Fruit fly (Drosophila melanogaster): ENCODE results near the gene CG42324.
A peak's percentile ranks its signal among the peaks of the same experiment; 100 is the strongest.

DNA sequence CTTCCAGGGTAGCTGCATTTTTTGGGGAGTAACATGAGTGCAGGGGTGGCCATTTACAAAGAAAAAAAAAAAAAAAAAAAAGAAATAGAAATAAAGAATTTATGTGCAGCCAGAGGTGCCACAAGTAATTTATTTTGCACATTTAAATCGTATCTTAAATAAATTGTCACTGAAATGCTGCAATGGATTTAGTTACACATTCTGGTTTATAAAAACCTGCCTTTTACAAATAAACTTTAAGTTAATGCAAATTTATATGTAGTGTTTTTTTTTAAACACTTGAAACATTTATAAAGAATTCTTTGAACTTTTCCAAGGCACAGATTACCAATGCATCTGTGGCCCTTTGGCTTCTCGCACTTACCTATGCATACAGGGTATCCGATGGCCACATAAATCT is 64.2 kb downstream of the CG42324 start:
- no peak for TF ChIP-seq vri (GFP tag; optimal IDR thresholded peaks at IDR 0.05)
- TF ChIP-seq lz (GFP tag; optimal IDR thresholded peaks at IDR 0.05) = peak; percentile 33
- TF ChIP-seq CG3919 (GFP tag; optimal IDR thresholded peaks at IDR 0.05) = peak; percentile 27
- peak; percentile 8 for TF ChIP-seq Sox102F (GFP tag; optimal IDR thresholded peaks at IDR 0.05)
- peak; percentile 88 for TF ChIP-seq Eip78C (GFP tag)
- no peak for TF ChIP-seq Ets96B (tag; optimal IDR thresholded peaks at IDR 0.05)
- peak; percentile 1 for TF ChIP-seq fd59A (GFP tag; optimal IDR thresholded peaks at IDR 0.05)
- TF ChIP-seq ss (GFP tag; optimal IDR thresholded peaks at IDR 0.05) = no peak
- peak; percentile 65 for TF ChIP-seq CG4318 (GFP tag; optimal IDR thresholded peaks at IDR 0.05)
- TF ChIP-seq CG1621 (tag; optimal IDR thresholded peaks at IDR 0.05) = no peak
- peak; percentile 52 for TF ChIP-seq Hr4 (GFP tag; optimal IDR thresholded peaks at IDR 0.05)
- TF ChIP-seq Gug (GFP tag; IDR thresholded peaks at IDR 0.05) = no peak; the same call in 1 of the 2 replicates
- no peak for TF ChIP-seq fkh (GFP tag; optimal IDR thresholded peaks at IDR 0.05)
- peak; percentile 13 for TF ChIP-seq CG11762 (GFP tag; optimal IDR thresholded peaks at IDR 0.05; ENCODE audit: insufficient read depth)
